Fruit fly (Drosophila melanogaster) whole organism, pupa: ENCODE measurements around the gene Rala.

Source experiments
- CG10348 ChIP-seq: fragments of 200-800 bp; sonication (Bioruptor generic); IDR thresholded peaks from 2 replicates; pipeline ENCODE4 v1.3.6; 2022; ENCODE audit warnings: missing biosample characterization, missing genetic modification characterization
- CG12605 ChIP-seq: fragments of 200-800 bp; sonication (Bioruptor generic); IDR thresholded peaks from 2 replicates; pipeline ENCODE4 v1.3.6; 2022; ENCODE audit warnings: missing biosample characterization, missing genetic modification characterization
- CG13204 ChIP-seq: fragments of 200-800 bp; sonication (Bioruptor generic); optimal IDR thresholded peaks from 2 replicates; lab custom pipeline; 2018; ENCODE audit warnings: missing biosample characterization, mild to moderate bottlenecking, missing genetic modification characterization, moderate library complexity
- CG14655 ChIP-seq: fragments of 200-800 bp; sonication (Bioruptor generic); optimal IDR thresholded peaks from 3 replicates; lab custom pipeline; 2017; ENCODE audit warnings: mild to moderate bottlenecking, missing biosample characterization, missing genetic modification reagents, missing genetic modification characterization
- CG15710 ChIP-seq: fragments of 200-800 bp; sonication (Bioruptor generic); optimal IDR thresholded peaks from 2 replicates; lab custom pipeline; 2018; ENCODE audit warnings: missing biosample characterization, mild to moderate bottlenecking, missing genetic modification characterization, moderate library complexity
- CG17806 ChIP-seq: fragments of 200-800 bp; sonication (Bioruptor generic); optimal IDR thresholded peaks from 2 replicates; lab custom pipeline; 2018; ENCODE audit warnings: missing biosample characterization, mild to moderate bottlenecking, missing genetic modification characterization, moderate library complexity
- CG32121 ChIP-seq: fragments of 200-800 bp; sonication (Bioruptor generic); IDR thresholded peaks from 2 replicates; pipeline ENCODE4 v1.3.6; 2022; ENCODE audit warnings: missing biosample characterization, missing genetic modification characterization
- CG34367 ChIP-seq: fragments of 200-800 bp; sonication (Bioruptor generic); optimal IDR thresholded peaks from 2 replicates; lab custom pipeline; 2018; ENCODE audit warnings: missing biosample characterization, mild to moderate bottlenecking, missing genetic modification characterization
- CG4496 ChIP-seq: fragments of 200-800 bp; sonication (Bioruptor generic); IDR thresholded peaks from 3 replicates; pipeline ENCODE4 v1.3.6; 2022; ENCODE audit warnings: missing biosample characterization, missing genetic modification characterization
- CG8159 ChIP-seq: fragments of 200-800 bp; sonication (Bioruptor generic); optimal IDR thresholded peaks from 3 replicates; lab custom pipeline; 2018; ENCODE audit warnings: missing biosample characterization, mild to moderate bottlenecking, missing genetic modification characterization, moderate library complexity
- CG8301 ChIP-seq: fragments of 200-800 bp; sonication (Bioruptor generic); optimal IDR thresholded peaks from 2 replicates; lab custom pipeline; 2018; ENCODE audit warnings: missing biosample characterization, mild to moderate bottlenecking, missing genetic modification characterization
- CG9948 ChIP-seq: fragments of 200-800 bp; sonication (Bioruptor generic); optimal IDR thresholded peaks from 2 replicates; lab custom pipeline; 2018; ENCODE audit warnings: missing biosample characterization, mild to moderate bottlenecking, missing genetic modification characterization, moderate library complexity
- D1 ChIP-seq: fragments of 200-800 bp; sonication (Bioruptor generic); optimal IDR thresholded peaks from 2 replicates; lab custom pipeline; 2018; ENCODE audit warnings: missing biosample characterization, mild to moderate bottlenecking, missing genetic modification characterization, moderate library complexity
- EcR ChIP-seq: fragments of 200-800 bp; sonication (Bioruptor generic); optimal IDR thresholded peaks from 3 replicates; lab custom pipeline; 2019; ENCODE audit warnings: missing biosample characterization, missing genetic modification characterization, mild to moderate bottlenecking, moderate library complexity, missing genetic modification reagents
- Ets98B ChIP-seq: fragments of 200-800 bp; sonication (Bioruptor generic); IDR thresholded peaks from 2 replicates; pipeline ENCODE4 v1.3.6; 2022; ENCODE audit warnings: missing biosample characterization, missing genetic modification characterization
- Pif1A ChIP-seq: fragments of 200-800 bp; sonication (Bioruptor generic); optimal IDR thresholded peaks from 3 replicates; lab custom pipeline; 2016; ENCODE audit warnings: missing biosample characterization, missing genetic modification characterization
- Pif1B ChIP-seq: fragments of 200-800 bp; sonication (Bioruptor generic); optimal IDR thresholded peaks from 3 replicates; lab custom pipeline; 2016; ENCODE audit warnings: missing biosample characterization, missing genetic modification characterization
- Snoo ChIP-seq: fragments of 200-800 bp; sonication (Bioruptor generic); optimal IDR thresholded peaks from 3 replicates; lab custom pipeline; 2017; ENCODE audit warnings: missing biosample characterization, mild to moderate bottlenecking, missing genetic modification characterization, inconsistent platforms
- fd96Ca ChIP-seq: fragments of 200-800 bp; sonication (Bioruptor generic); IDR thresholded peaks from 3 replicates; pipeline ENCODE4 v1.3.6; 2022; ENCODE audit warnings: missing biosample characterization, missing genetic modification characterization
- gl ChIP-seq: fragments of 200-800 bp; sonication (Bioruptor generic); optimal IDR thresholded peaks from 2 replicates; lab custom pipeline; 2018; ENCODE audit warnings: missing biosample characterization, mild to moderate bottlenecking, missing genetic modification characterization
- rn ChIP-seq: fragments of 200-800 bp; sonication (Bioruptor generic); IDR thresholded peaks from 2 replicates; pipeline ENCODE4 v1.3.6; 2022; ENCODE audit warnings: missing biosample characterization, missing genetic modification characterization

Rala gene

DNA sequence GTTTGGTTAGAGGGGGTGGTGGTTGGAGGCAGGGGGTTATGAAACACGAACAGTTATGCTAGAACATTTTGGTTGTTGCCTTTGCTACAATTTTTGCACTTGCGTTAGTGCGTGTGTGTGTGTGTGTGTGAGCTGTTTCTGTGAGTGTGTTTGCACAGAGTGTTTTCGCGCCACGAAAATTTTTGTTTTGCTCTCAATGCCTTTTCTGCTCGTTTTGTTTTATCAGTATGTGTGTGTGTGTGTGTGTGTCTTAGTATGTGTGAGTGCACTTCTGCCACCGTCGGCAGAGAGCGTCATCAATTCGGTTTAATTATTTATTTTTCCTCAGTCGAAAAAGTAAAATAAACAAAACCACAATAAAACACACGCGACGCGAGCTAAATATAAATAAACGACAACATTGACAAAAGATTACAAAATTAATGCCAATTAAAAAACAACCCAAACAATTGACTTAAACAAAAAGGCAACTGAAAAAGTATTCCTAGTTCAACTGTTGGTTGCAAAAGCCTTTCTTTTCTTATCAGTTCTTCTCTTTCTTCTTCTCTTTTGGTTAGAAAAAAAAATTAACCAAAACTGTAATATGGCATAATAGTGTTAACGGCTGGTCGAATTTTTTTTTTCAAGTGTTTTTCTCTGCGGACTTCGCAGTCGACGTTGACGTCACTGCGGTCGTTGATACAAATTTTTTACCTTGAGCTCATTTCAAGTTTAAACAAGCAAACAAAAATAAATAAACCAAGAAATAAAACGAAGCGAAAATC, 42.1 kb upstream of the Rala start:
- TF ChIP-seq CG4496 (peak; percentile 72; the same call in 1 of the 3 replicates), CG8301 (tag; lab: Kevin White, UChicago) (no peak), CG13204 (GFP tag; lab: Kevin White, UChicago) (peak; percentile 5), rn (GFP tag; lab: Robert Waterston, UW) (no peak), CG12605 (GFP tag; lab: Robert Waterston, UW) (peak; percentile 47), CG32121 (peak; percentile 65), Snoo (tag; lab: Kevin White, UChicago) (peak; percentile 84), fd96Ca (GFP tag; lab: Robert Waterston, UW) (no peak), Ets98B (GFP tag; lab: Robert Waterston, UW) (peak; percentile 56), CG17806 (tag; lab: Kevin White, UChicago) (no peak), D1 (tag; lab: Kevin White, UChicago) (no peak), gl (tag; lab: Kevin White, UChicago) (peak; percentile 1), Pif1A (GFP tag; lab: Kevin White, UChicago) (peak; percentile 51), Pif1B (peak; percentile 50), CG15710 (peak; percentile 6), CG34367 (tag; lab: Kevin White, UChicago) (no peak), CG14655 (peak; percentile 34), CG9948 (no peak), CG10348 (GFP tag; lab: Robert Waterston, UW) (no peak), EcR (GFP tag; lab: Kevin White, UChicago) (peak; percentile 57), CG8159 (tag; lab: Kevin White, UChicago) (peak; percentile 56)

dm6 chrX:3750232-3751075, 31.0 kb upstream of the Rala start:
- TF ChIP-seq CG4496 (peak; percentile 92), EcR (GFP tag; lab: Kevin White, UChicago) (peak; percentile 29), CG9948 (peak; percentile 82), gl (tag; lab: Kevin White, UChicago) (peak; percentile 25), CG12605 (GFP tag; lab: Robert Waterston, UW) (peak; percentile 64), CG15710 (peak; percentile 80), fd96Ca (GFP tag; lab: Robert Waterston, UW) (peak; percentile 94), CG17806 (tag; lab: Kevin White, UChicago) (peak; percentile 77), rn (GFP tag; lab: Robert Waterston, UW) (peak; percentile 64), CG14655 (peak; percentile 88), CG10348 (GFP tag; lab: Robert Waterston, UW) (peak; percentile 56), CG8159 (tag; lab: Kevin White, UChicago) (peak; percentile 76), CG13204 (GFP tag; lab: Kevin White, UChicago) (peak; percentile 21), D1 (tag; lab: Kevin White, UChicago) (peak; percentile 14), Ets98B (GFP tag; lab: Robert Waterston, UW) (peak; percentile 86), Pif1B (peak; percentile 78), Pif1A (GFP tag; lab: Kevin White, UChicago) (peak; percentile 79), Snoo (tag; lab: Kevin White, UChicago) (peak; percentile 62), CG34367 (tag; lab: Kevin White, UChicago) (peak; percentile 62), CG8301 (tag; lab: Kevin White, UChicago) (peak; percentile 89), CG32121 (peak; percentile 80)
- TF ChIP-seq, all 21 proteins: peak for 21

DNA sequence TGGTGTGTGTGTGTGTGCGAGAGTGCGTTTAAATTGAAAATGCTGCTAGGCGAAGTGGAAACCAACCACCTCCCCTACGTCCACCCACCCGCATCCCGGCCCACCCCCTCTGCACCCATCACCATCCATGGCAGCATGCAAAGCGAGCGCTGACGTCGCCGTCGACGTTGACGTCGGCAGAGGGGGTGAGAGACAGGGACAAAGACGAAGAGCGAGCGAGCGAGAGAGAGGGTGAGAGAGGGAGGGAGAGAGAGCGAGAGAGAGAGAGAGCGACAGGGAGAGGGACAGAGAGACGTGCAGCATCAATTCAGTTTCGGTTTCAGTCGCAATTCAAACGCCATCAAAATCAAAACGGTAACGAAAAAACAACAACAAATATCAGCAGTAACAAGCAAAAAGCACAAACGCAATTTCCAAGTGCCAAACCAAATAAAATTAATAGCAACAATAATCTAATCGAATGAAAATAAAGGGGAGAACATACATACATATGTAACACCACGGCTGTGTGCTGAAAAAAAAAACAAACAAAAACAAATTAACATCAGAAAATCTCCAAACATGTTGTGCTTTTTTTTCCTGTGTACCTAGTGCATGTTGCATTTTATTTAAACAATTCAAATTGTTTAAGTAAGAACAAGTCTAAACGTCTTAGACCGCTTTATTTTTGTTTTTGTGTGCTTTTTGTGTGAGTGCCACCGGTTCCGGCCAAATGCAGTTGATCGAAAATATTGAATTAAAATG, 29.5 kb upstream of the Rala start:
- TF ChIP-seq CG14655 (no peak), EcR (GFP tag; lab: Kevin White, UChicago) (peak; percentile 56), fd96Ca (GFP tag; lab: Robert Waterston, UW) (peak; percentile 18; the same call in 1 of the 3 replicates), rn (GFP tag; lab: Robert Waterston, UW) (no peak), Ets98B (GFP tag; lab: Robert Waterston, UW) (peak; percentile 30; the same call in 1 of the 2 replicates), CG17806 (tag; lab: Kevin White, UChicago) (no peak), CG12605 (GFP tag; lab: Robert Waterston, UW) (peak; percentile 49)

DNA sequence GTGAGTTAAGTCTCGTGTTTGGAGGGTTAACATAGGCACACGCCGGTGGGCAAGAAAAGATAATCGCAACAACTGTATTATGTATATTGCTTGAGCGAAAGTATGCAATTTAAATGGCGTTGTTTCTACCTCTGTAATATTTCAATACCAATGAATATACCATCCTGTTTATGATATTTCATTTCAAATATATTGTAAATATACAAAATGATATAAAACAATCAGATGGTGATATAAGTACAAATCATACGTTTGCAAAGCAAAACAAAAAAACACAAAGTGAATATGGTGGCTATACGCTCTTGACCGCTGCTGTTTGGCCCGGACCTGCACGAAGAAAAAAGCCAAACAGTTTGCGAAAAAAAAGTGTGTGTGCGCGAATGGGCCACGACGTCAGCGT, 28.8 kb upstream of the Rala start:
- peak; percentile 90 for TF ChIP-seq Snoo (tag; lab: Kevin White, UChicago)
- TF ChIP-seq CG13204 (GFP tag; lab: Kevin White, UChicago): peak; percentile 70
- TF ChIP-seq Ets98B (GFP tag; lab: Robert Waterston, UW): peak; percentile 82
- peak; percentile 94 for TF ChIP-seq CG8301 (tag; lab: Kevin White, UChicago)
- peak; percentile 81 for TF ChIP-seq Pif1B
- peak; percentile 91 for TF ChIP-seq CG17806 (tag; lab: Kevin White, UChicago)
- TF ChIP-seq CG4496: peak; percentile 91
- peak; percentile 72; the same call in 1 of the 2 replicates for TF ChIP-seq CG12605 (GFP tag; lab: Robert Waterston, UW)
- peak; percentile 95 for TF ChIP-seq CG14655
- peak; percentile 95 for TF ChIP-seq CG34367 (tag; lab: Kevin White, UChicago)
- peak; percentile 74 for TF ChIP-seq rn (GFP tag; lab: Robert Waterston, UW)
- peak; percentile 83 for TF ChIP-seq gl (tag; lab: Kevin White, UChicago)
- peak; percentile 95 for TF ChIP-seq CG9948
- peak; percentile 90 for TF ChIP-seq CG32121
- TF ChIP-seq fd96Ca (GFP tag; lab: Robert Waterston, UW): peak; percentile 80
- TF ChIP-seq D1 (tag; lab: Kevin White, UChicago): peak; percentile 84
- peak; percentile 95 for TF ChIP-seq CG15710
- peak; percentile 78 for TF ChIP-seq CG10348 (GFP tag; lab: Robert Waterston, UW)
- peak; percentile 87 for TF ChIP-seq Pif1A (GFP tag; lab: Kevin White, UChicago)
- TF ChIP-seq EcR (GFP tag; lab: Kevin White, UChicago): no peak
- peak; percentile 96 for TF ChIP-seq CG8159 (tag; lab: Kevin White, UChicago)
